Fruit fly (Drosophila melanogaster) whole organism, embryonic: ENCODE data around the gene CG5902.
A peak's percentile ranks its signal among the peaks of the same experiment; 100 is the strongest.

Source experiments
- Awh ChIP-seq: fragments of 200-800 bp; sonication (Bioruptor generic); IDR thresholded peaks from 2 replicates; pipeline ENCODE4, ENCODE4 v1.3.6; 2022; ENCODE audit warnings: missing biosample characterization, missing genetic modification characterization
- B-H2 ChIP-seq: fragments of 200-800 bp; sonication (Bioruptor generic); optimal IDR thresholded peaks from 2 replicates; lab custom pipeline; 2018; ENCODE audit warnings: missing biosample characterization, mild to moderate bottlenecking, missing genetic modification characterization
- Blimp-1 ChIP-seq: fragments of 200-800 bp; sonication (Bioruptor generic); optimal IDR thresholded peaks from 3 replicates; lab custom pipeline; 2018; ENCODE audit warnings: missing biosample characterization, missing genetic modification characterization, mild to moderate bottlenecking, moderate library complexity, missing genetic modification reagents
- CG10462 ChIP-seq: fragments of 200-800 bp; sonication (Bioruptor generic); optimal IDR thresholded peaks from 2 replicates; lab custom pipeline; 2016; ENCODE audit warnings: missing biosample characterization, missing genetic modification characterization
- CG10959 ChIP-seq: fragments of 200-800 bp; sonication (Bioruptor generic); IDR thresholded peaks from 2 replicates; pipeline ENCODE4 v1.3.6; 2022; ENCODE audit warnings: missing biosample characterization, missing genetic modification characterization
- CG11560 ChIP-seq: fragments of 200-800 bp; sonication (Bioruptor generic); IDR thresholded peaks from 3 replicates; pipeline ENCODE4 v1.3.6; 2022; ENCODE audit warnings: missing biosample characterization, missing genetic modification characterization
- CG11696 ChIP-seq: fragments of 200-800 bp; sonication (Bioruptor generic); IDR thresholded peaks from 2 replicates; pipeline ENCODE4 v1.3.6; 2022; ENCODE audit warnings: missing biosample characterization, missing genetic modification characterization
- CG12219 ChIP-seq: fragments of 200-800 bp; sonication (Bioruptor generic); optimal IDR thresholded peaks from 3 replicates; lab custom pipeline; 2018; ENCODE audit warnings: missing biosample characterization, mild to moderate bottlenecking, missing genetic modification characterization
- CG12942 ChIP-seq: fragments of 200-800 bp; sonication (Bioruptor generic); optimal IDR thresholded peaks from 3 replicates; lab custom pipeline; 2016; ENCODE audit warnings: missing biosample characterization, missing genetic modification characterization
- CG16815 ChIP-seq: fragments of 200-800 bp; sonication (Bioruptor generic); optimal IDR thresholded peaks from 3 replicates; lab custom pipeline; 2017; ENCODE audit warnings: missing biosample characterization, mild to moderate bottlenecking, missing genetic modification characterization
- CG17328 ChIP-seq: fragments of 200-800 bp; sonication (Bioruptor generic); IDR thresholded peaks from 2 replicates; pipeline ENCODE4 v1.3.6; 2022; ENCODE audit warnings: missing biosample characterization, missing genetic modification characterization
- CG17829 ChIP-seq: fragments of 200-800 bp; optimal IDR thresholded peaks from 2 replicates; lab custom pipeline; 2019; ENCODE audit warnings: missing biosample characterization, mild to moderate bottlenecking, missing genetic modification characterization, moderate library complexity
- CG1792 ChIP-seq: fragments of 200-800 bp; sonication (Bioruptor generic); optimal IDR thresholded peaks from 2 replicates; lab custom pipeline; 2016; ENCODE audit warnings: missing biosample characterization, missing genetic modification characterization
- CG2678 ChIP-seq: fragments of 200-800 bp; sonication (Bioruptor generic); optimal IDR thresholded peaks from 3 replicates; lab custom pipeline; 2019; ENCODE audit warnings: missing biosample characterization, mild to moderate bottlenecking, missing genetic modification characterization, moderate library complexity
- CG43689 ChIP-seq: fragments of 200-800 bp; sonication (Bioruptor generic); IDR thresholded peaks from 2 replicates; pipeline ENCODE4 v1.3.6; 2022; ENCODE audit warnings: missing biosample characterization, missing genetic modification characterization
- CG5180 ChIP-seq: fragments of 200-800 bp; sonication (Bioruptor generic); optimal IDR thresholded peaks from 3 replicates; lab custom pipeline; 2017; ENCODE audit warnings: missing biosample characterization, missing genetic modification characterization, mild to moderate bottlenecking, moderate library complexity, missing genetic modification reagents
- CG6791 ChIP-seq: fragments of 200-800 bp; sonication (Bioruptor generic); IDR thresholded peaks from 3 replicates; pipeline ENCODE4 v1.3.6; 2022; ENCODE audit warnings: missing biosample characterization, missing genetic modification characterization; ENCODE audit not compliant: partially characterized antibody
- CG7928 ChIP-seq: fragments of 200-800 bp; sonication (Bioruptor generic); optimal IDR thresholded peaks from 2 replicates; lab custom pipeline; 2017; ENCODE audit warnings: missing biosample characterization, mild to moderate bottlenecking, missing genetic modification characterization
- CG8089 ChIP-seq: fragments of 200-800 bp; sonication (Bioruptor generic); optimal IDR thresholded peaks from 3 replicates; lab custom pipeline; 2016; ENCODE audit warnings: missing biosample characterization, missing genetic modification characterization
- CG8281 ChIP-seq: fragments of 200-800 bp; sonication (Bioruptor generic); optimal IDR thresholded peaks from 2 replicates; lab custom pipeline; 2018; ENCODE audit warnings: missing biosample characterization, mild to moderate bottlenecking, missing genetic modification characterization, moderate library complexity
- CHES-1-like ChIP-seq: fragments of 200-800 bp; sonication (Bioruptor generic); optimal IDR thresholded peaks from 2 replicates; lab custom pipeline; 2016; ENCODE audit warnings: missing biosample characterization, missing genetic modification characterization
- Camta ChIP-seq: fragments of 200-800 bp; sonication (Bioruptor generic); optimal IDR thresholded peaks from 2 replicates; lab custom pipeline; 2016; ENCODE audit warnings: missing biosample characterization, missing genetic modification characterization
- CkIIα-i1 ChIP-seq: fragments of 200-800 bp; sonication (Bioruptor generic); IDR thresholded peaks from 2 replicates; pipeline ENCODE4 v1.3.6; 2022; ENCODE audit warnings: missing biosample characterization, missing genetic modification characterization
- CrebB ChIP-seq: fragments of 200-800 bp; sonication (Bioruptor generic); optimal IDR thresholded peaks from 3 replicates; lab custom pipeline; 2018; ENCODE audit warnings: missing biosample characterization, mild to moderate bottlenecking, missing genetic modification characterization
- Deaf1 ChIP-seq: fragments of 200-800 bp; optimal IDR thresholded peaks from 3 replicates; lab custom pipeline; 2019; ENCODE audit warnings: missing biosample characterization, mild to moderate bottlenecking, missing genetic modification characterization, moderate library complexity
- Dip2 ChIP-seq: fragments of 200-800 bp; sonication (Bioruptor generic); IDR thresholded peaks from 2 replicates; pipeline ENCODE4 v1.3.6; 2022; ENCODE audit warnings: missing biosample characterization, missing genetic modification characterization
- Doc2 ChIP-seq: fragments of 200-800 bp; sonication (Bioruptor generic); IDR thresholded peaks from 2 replicates; pipeline ENCODE4 v1.3.6; 2022; ENCODE audit warnings: missing biosample characterization, missing genetic modification characterization
- Gsc ChIP-seq: fragments of 200-800 bp; sonication (Bioruptor generic); IDR thresholded peaks from 2 replicates; pipeline ENCODE4 v1.3.6; 2022; ENCODE audit warnings: missing biosample characterization, missing genetic modification characterization
- H15 ChIP-seq: fragments of 200-800 bp; sonication (Bioruptor generic); IDR thresholded peaks from 3 replicates; pipeline ENCODE4 v1.3.6; 2022; ENCODE audit warnings: missing biosample characterization, missing genetic modification characterization
- HLH4C ChIP-seq: fragments of 200-800 bp; sonication (Bioruptor generic); IDR thresholded peaks from 3 replicates; pipeline ENCODE4 v1.3.6; 2022; ENCODE audit warnings: missing biosample characterization, missing genetic modification characterization; ENCODE audit not compliant: partially characterized antibody
- Poxn ChIP-seq: fragments of 200-800 bp; sonication (Bioruptor generic); IDR thresholded peaks from 2 replicates; pipeline ENCODE4 v1.3.6; 2022; ENCODE audit warnings: missing biosample characterization, missing genetic modification characterization
- Taf1 ChIP-seq: fragments of 200-800 bp; sonication (Bioruptor generic); IDR thresholded peaks from 2 replicates; pipeline ENCODE4 v1.3.6; 2022; ENCODE audit warnings: missing biosample characterization, missing genetic modification characterization
- ap ChIP-seq: fragments of 200-800 bp; sonication (Bioruptor generic); IDR thresholded peaks from 2 replicates; pipeline ENCODE4 v1.3.6; 2022; ENCODE audit warnings: missing biosample characterization, missing genetic modification characterization
- ato ChIP-seq: fragments of 200-800 bp; sonication (Bioruptor generic); IDR thresholded peaks from 2 replicates; pipeline ENCODE4 v1.3.6; 2022; ENCODE audit warnings: missing biosample characterization, missing genetic modification characterization; ENCODE audit not compliant: partially characterized antibody
- bcd ChIP-seq: fragments of 200-800 bp; sonication (Bioruptor generic); optimal IDR thresholded peaks from 2 replicates; lab custom pipeline; 2017; ENCODE audit warnings: missing biosample characterization, mild to moderate bottlenecking, missing genetic modification characterization
- chn ChIP-seq: fragments of 200-800 bp; sonication (Bioruptor generic); optimal IDR thresholded peaks from 2 replicates; lab custom pipeline; 2016; ENCODE audit warnings: missing biosample characterization, missing genetic modification characterization
- da ChIP-seq: fragments of 200-800 bp; sonication (Bioruptor generic); optimal IDR thresholded peaks from 2 replicates; lab custom pipeline; 2016; ENCODE audit warnings: missing biosample characterization, missing genetic modification characterization
- danr ChIP-seq: fragments of 200-800 bp; sonication (Bioruptor generic); IDR thresholded peaks from 2 replicates; pipeline ENCODE4 v1.3.6; 2022; ENCODE audit warnings: missing biosample characterization, missing genetic modification characterization
- gsb ChIP-seq: fragments of 200-800 bp; sonication (Bioruptor generic); IDR thresholded peaks from 2 replicates; pipeline ENCODE4 v1.3.6; 2022; ENCODE audit warnings: missing biosample characterization, missing genetic modification characterization
- gt ChIP-seq: fragments of 200-800 bp; sonication (Bioruptor generic); IDR thresholded peaks from 2 replicates; pipeline ENCODE4 v1.3.6; 2022; ENCODE audit warnings: missing biosample characterization, missing genetic modification characterization
- hb ChIP-seq: fragments of 200-800 bp; sonication (Bioruptor generic); IDR thresholded peaks from 3 replicates; pipeline ENCODE4 v1.3.6; 2022; ENCODE audit warnings: missing biosample characterization, missing genetic modification characterization; ENCODE audit not compliant: partially characterized antibody
- ind ChIP-seq: fragments of 200-800 bp; sonication (Bioruptor generic); optimal IDR thresholded peaks from 3 replicates; lab custom pipeline; 2016; ENCODE audit warnings: missing biosample characterization, missing genetic modification characterization
- pb ChIP-seq: fragments of 200-800 bp; sonication (Bioruptor generic); optimal IDR thresholded peaks from 3 replicates; lab custom pipeline; 2016; ENCODE audit warnings: missing biosample characterization, missing genetic modification characterization
- row ChIP-seq: fragments of 200-800 bp; sonication (Bioruptor generic); IDR thresholded peaks from 3 replicates; pipeline ENCODE4 v1.3.6; 2022; ENCODE audit warnings: missing biosample characterization, missing genetic modification characterization
- sc ChIP-seq, 3 experiments: fragments of >200 bp in 2 of 3; fragments of 200-800 bp in 1 of 3; sonication (Bioruptor generic) in 1 of 3; optimal IDR thresholded peaks; 2 replicates in 2 of 3; 3 replicates in 1 of 3; lab custom pipeline; 2017; ENCODE audit warnings: mild to moderate bottlenecking in 1 of 3, missing biosample characterization in 1 of 3, missing genetic modification characterization in 1 of 3, missing genetic modification reagents in 1 of 3
- sisA ChIP-seq: fragments of 200-800 bp; sonication (Bioruptor generic); IDR thresholded peaks from 2 replicates; pipeline ENCODE4 v1.3.6; 2022; ENCODE audit warnings: missing biosample characterization, missing genetic modification characterization
- slbo ChIP-seq: fragments of 200-800 bp; sonication (Bioruptor generic); IDR thresholded peaks from 2 replicates; pipeline ENCODE4 v1.3.6; 2022; ENCODE audit warnings: missing biosample characterization, missing genetic modification characterization
- tio ChIP-seq: fragments of 200-800 bp; sonication (Bioruptor generic); optimal IDR thresholded peaks from 2 replicates; lab custom pipeline; 2017; ENCODE audit warnings: missing biosample characterization, missing genetic modification characterization, inconsistent platforms
- trem ChIP-seq: fragments of 200-800 bp; optimal IDR thresholded peaks from 3 replicates; lab custom pipeline; 2019; ENCODE audit warnings: missing biosample characterization, mild to moderate bottlenecking, missing genetic modification characterization, moderate library complexity
- vfl ChIP-seq: fragments of 200-800 bp; sonication (Bioruptor generic); optimal IDR thresholded peaks from 2 replicates; lab custom pipeline; 2016; ENCODE audit warnings: missing biosample characterization, missing genetic modification characterization
- wor ChIP-seq: fragments of 200-800 bp; sonication (Bioruptor generic); IDR thresholded peaks from 2 replicates; pipeline ENCODE4 v1.3.6; 2022; ENCODE audit warnings: missing biosample characterization, missing genetic modification characterization

The CG5902 gene

DNA sequence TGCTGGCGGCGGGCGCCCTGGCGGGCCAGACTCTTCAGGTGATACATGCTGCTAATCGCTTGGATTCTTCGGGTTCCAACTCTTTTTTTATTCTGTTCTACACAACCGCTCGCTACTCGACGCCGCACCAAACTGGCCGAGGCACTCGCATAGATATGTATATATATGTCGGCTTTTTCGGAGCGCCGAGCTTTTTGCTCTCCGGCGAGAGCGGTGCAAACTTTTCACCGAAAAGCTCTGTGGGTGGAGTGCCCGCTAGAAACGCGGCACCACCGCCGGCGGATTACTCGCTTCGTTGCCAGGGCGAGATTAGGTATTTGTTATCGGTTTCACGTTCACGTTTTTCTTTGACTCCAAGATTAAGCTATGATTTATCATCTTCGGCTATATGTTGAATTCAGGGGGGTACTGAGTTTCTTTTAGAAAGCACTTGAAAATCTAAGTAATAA is 43.5 kb upstream of the CG5902 start, which contains the start of gene Gdh (continued):
- TF ChIP-seq gt (GFP tag; lab: Robert Waterston, UW) (no peak), wor (GFP tag; lab: Robert Waterston, UW) (no peak), gsb (GFP tag; lab: Robert Waterston, UW) (0 out of 2 replicates have a peak, but pooled peaks have one; percentile 6), CG1792 (no peak), HLH4C (GFP tag; lab: Robert Waterston, UW) (peak; percentile 51; the same call in 1 of the 3 replicates), danr (GFP tag; lab: Robert Waterston, UW) (no peak), CG16815 (GFP tag; lab: Kevin White, UChicago) (no peak), CG12219 (GFP tag; lab: Kevin White, UChicago) (peak; percentile 30), slbo (GFP tag; lab: Robert Waterston, UW) (0 out of 2 replicates have a peak, but pooled peaks have one; percentile 43), Deaf1 (tag; lab: Kevin White, UChicago) (peak; percentile 88), Dip2 (GFP tag; lab: Robert Waterston, UW) (no peak), sc (optimal IDR thresholded peaks at IDR 0.05; lab: Kevin White, UChicago) (no peak), sc (GFP tag; optimal IDR thresholded peaks at IDR 0.05; lab: Kevin White, UChicago) (no peak), tio (GFP tag; lab: Kevin White, UChicago) (no peak), Awh (GFP tag; lab: Robert Waterston, UW) (peak; percentile 60; the same call in 1 of the 2 replicates), CG5180 (GFP tag; lab: Kevin White, UChicago) (no peak), CG2678 (tag; lab: Kevin White, UChicago) (peak; percentile 31), CG8089 (no peak), CG43689 (GFP tag; lab: Robert Waterston, UW) (no peak), CG17328 (GFP tag; lab: Robert Waterston, UW) (peak; percentile 32; the same call in 1 of the 2 replicates), Blimp-1 (GFP tag; lab: Kevin White, UChicago) (no peak), bcd (GFP tag; lab: Kevin White, UChicago) (peak; percentile 4), ap (GFP tag; lab: Robert Waterston, UW) (no peak), Gsc (no peak), row (GFP tag; lab: Robert Waterston, UW) (peak; percentile 36; the same call in 1 of the 3 replicates), ind (GFP tag; lab: Kevin White, UChicago) (no peak), CG11696 (GFP tag; lab: Robert Waterston, UW) (peak; percentile 49; the same call in 1 of the 2 replicates), CHES-1-like (GFP tag; lab: Kevin White, UChicago) (no peak), CG6791 (no peak), chn (GFP tag; lab: Kevin White, UChicago) (no peak), CrebB (tag; lab: Kevin White, UChicago) (peak; percentile 41), CG11560 (tag; lab: Robert Waterston, UW) (no peak), sisA (GFP tag; lab: Robert Waterston, UW) (no peak), B-H2 (GFP tag; lab: Kevin White, UChicago) (peak; percentile 59), CG8281 (tag; lab: Kevin White, UChicago) (no peak), hb (GFP tag; lab: Robert Waterston, UW) (no peak), pb (GFP tag; lab: Kevin White, UChicago) (no peak), CG10959 (no peak), H15 (GFP tag; lab: Robert Waterston, UW) (no peak), Poxn (GFP tag; lab: Robert Waterston, UW) (no peak), Taf1 (GFP tag; lab: Robert Waterston, UW) (no peak), Camta (GFP tag; lab: Kevin White, UChicago) (no peak), trem (tag; lab: Kevin White, UChicago) (no peak), ato (0 out of 2 replicates have a peak, but pooled peaks have one; percentile 7), CG12942 (GFP tag; lab: Kevin White, UChicago) (no peak), da (GFP tag; lab: Kevin White, UChicago) (no peak), vfl (GFP tag; lab: Kevin White, UChicago) (no peak), CG10462 (GFP tag; lab: Kevin White, UChicago) (no peak), Doc2 (GFP tag; lab: Robert Waterston, UW) (no peak), CG7928 (GFP tag; lab: Kevin White, UChicago) (no peak), CkIIα-i1 (GFP tag; lab: Robert Waterston, UW) (no peak), CG17829 (tag; lab: Kevin White, UChicago) (no peak)
